Fruit fly (Drosophila melanogaster) whole organism, adult: ENCODE measurements around the gene CG43774.

Experiments used
- CG12768 ChIP-seq: fragments of 200-800 bp; sonication (Bioruptor generic); optimal IDR thresholded peaks from 2 replicates; lab custom pipeline; 2017; ENCODE audit warnings: missing biosample characterization, missing genetic modification characterization, mild to moderate bottlenecking, moderate library complexity, missing genetic modification reagents
- CG5204 ChIP-seq: fragments of 200-800 bp; sonication (Bioruptor generic); optimal IDR thresholded peaks from 2 replicates; lab custom pipeline; 2016; ENCODE audit warnings: missing biosample characterization, missing genetic modification characterization
- Mnt ChIP-seq: fragments of 200-800 bp; sonication (Bioruptor generic); optimal IDR thresholded peaks from 2 replicates; lab custom pipeline; 2016; ENCODE audit warnings: missing biosample characterization, mild to moderate bottlenecking, missing genetic modification characterization
- cic ChIP-seq: fragments of 200-800 bp; sonication (Bioruptor generic); optimal IDR thresholded peaks from 2 replicates; lab custom pipeline; 2017; ENCODE audit warnings: missing biosample characterization, mild to moderate bottlenecking, missing genetic modification characterization, moderate library complexity
- cnc ChIP-seq, 2 experiments: fragments of >200 bp; optimal IDR thresholded peaks; 2 replicates each; lab custom pipeline; 2017

dm6 chr2L:4054881-4055779 is 46.7 kb downstream of the CG43774 start:
- TF ChIP-seq cnc (optimal IDR thresholded peaks at IDR 0.05; lab: Kevin White, UChicago) (no peak), Mnt (no peak), CG12768 (GFP tag; lab: Kevin White, UChicago) (no peak), cic (GFP tag; lab: Kevin White, UChicago) (no peak), CG5204 (no peak)
